Worm (Caenorhabditis elegans) whole organism, late embryonic: Measurements from ENCODE around the gene hdl-2.

ENCODE experiments used
- K02D7.2 ChIP-seq: sonication (generic microtip); optimal IDR thresholded peaks from 2 replicates; lab custom pipeline; 2017; ENCODE audit warnings: mild to moderate bottlenecking, missing genetic modification characterization, missing compliant biosample characterization
- ama-1 ChIP-seq: fragments of 150-350 bp; optimal IDR thresholded peaks from 2 replicates; lab custom pipeline; 2014
- ceh-18 ChIP-seq: sonication (generic microtip); optimal IDR thresholded peaks from 2 replicates; lab custom pipeline; 2016; ENCODE audit warnings: missing genetic modification characterization, missing compliant biosample characterization
- ceh-19 ChIP-seq: fragments of 200-800 bp; sonication (Bioruptor generic); optimal IDR thresholded peaks from 2 replicates; lab custom pipeline; 2018; ENCODE audit warnings: mild to moderate bottlenecking, missing genetic modification characterization, missing compliant biosample characterization
- ceh-24 ChIP-seq: sonication (generic microtip); optimal IDR thresholded peaks from 2 replicates; lab custom pipeline; 2016; ENCODE audit warnings: mild to moderate bottlenecking, missing genetic modification characterization, missing compliant biosample characterization
- ceh-30 ChIP-seq: fragments of 150-350 bp; optimal IDR thresholded peaks from 2 replicates; lab custom pipeline; 2014; ENCODE audit warnings: missing biosample characterization, missing genetic modification characterization
- ceh-31 ChIP-seq: sonication (generic microtip); optimal IDR thresholded peaks from 2 replicates; lab custom pipeline; 2016; ENCODE audit warnings: missing genetic modification characterization, missing compliant biosample characterization
- ceh-34 ChIP-seq: sonication (generic microtip); optimal IDR thresholded peaks from 2 replicates; lab custom pipeline; 2016; ENCODE audit warnings: mild to moderate bottlenecking, missing genetic modification characterization, missing compliant biosample characterization
- ceh-48 ChIP-seq: sonication (generic microtip); optimal IDR thresholded peaks from 2 replicates; lab custom pipeline; 2016; ENCODE audit warnings: missing genetic modification characterization, inconsistent platforms, missing compliant biosample characterization
- fax-1 ChIP-seq: sonication (generic microtip); optimal IDR thresholded peaks from 2 replicates; lab custom pipeline; 2016; ENCODE audit warnings: missing genotype, missing genetic modification characterization, missing compliant biosample characterization
- fkh-10 ChIP-seq: fragments of 150-350 bp; optimal IDR thresholded peaks from 2 replicates; lab custom pipeline; 2014; ENCODE audit warnings: missing biosample characterization, missing genetic modification reagents, missing genetic modification characterization
- hlh-30 ChIP-seq: sonication (generic microtip); optimal IDR thresholded peaks from 2 replicates; lab custom pipeline; 2017; ENCODE audit warnings: antibody characterized with exemption, missing genetic modification characterization, missing compliant biosample characterization; ENCODE audit not compliant: insufficient read depth
- hlh-8 ChIP-seq: sonication (generic microtip); optimal IDR thresholded peaks from 2 replicates; lab custom pipeline; 2016; ENCODE audit warnings: missing genotype, missing genetic modification characterization, missing compliant biosample characterization
- mec-3 ChIP-seq: sonication (generic microtip); optimal IDR thresholded peaks from 2 replicates; lab custom pipeline; 2016; ENCODE audit warnings: borderline replicate concordance, missing genetic modification characterization, missing compliant biosample characterization
- nfya-1 ChIP-seq: sonication (generic microtip); optimal IDR thresholded peaks from 2 replicates; lab custom pipeline; 2017; ENCODE audit warnings: missing genetic modification characterization, mild to moderate bottlenecking, missing compliant biosample characterization, antibody characterized with exemption, moderate library complexity
- nhr-11 ChIP-seq: fragments of 150-350 bp; optimal IDR thresholded peaks from 2 replicates; lab custom pipeline; 2014; ENCODE audit warnings: missing biosample characterization, missing genetic modification characterization
- pag-3 ChIP-seq: sonication (generic microtip); optimal IDR thresholded peaks from 2 replicates; lab custom pipeline; 2016; ENCODE audit warnings: missing compliant biosample characterization, missing genetic modification characterization, borderline replicate concordance
- pat-9 ChIP-seq: fragments of 200-800 bp; sonication (Bioruptor generic); optimal IDR thresholded peaks from 2 replicates; lab custom pipeline; 2018; ENCODE audit warnings: mild to moderate bottlenecking, missing genetic modification characterization, moderate library complexity, missing compliant biosample characterization
- pha-2 ChIP-seq: sonication (generic microtip); optimal IDR thresholded peaks from 2 replicates; lab custom pipeline; 2017; ENCODE audit warnings: mild to moderate bottlenecking, missing genetic modification characterization, missing compliant biosample characterization
- pros-1 ChIP-seq: fragments of 150-350 bp; optimal IDR thresholded peaks from 2 replicates; lab custom pipeline; 2014; ENCODE audit warnings: missing biosample characterization, missing genetic modification reagents, missing genetic modification characterization
- ref-2 ChIP-seq: sonication (generic microtip); optimal IDR thresholded peaks from 2 replicates; lab custom pipeline; 2016; ENCODE audit warnings: missing genetic modification characterization, missing compliant biosample characterization
- sdc-2 ChIP-seq: sonication (generic microtip); optimal IDR thresholded peaks from 2 replicates; lab custom pipeline; 2016; ENCODE audit warnings: missing genotype, missing genetic modification characterization, missing compliant biosample characterization
- sox-2 ChIP-seq: fragments of 200-800 bp; sonication (Bioruptor generic); IDR thresholded peaks from 2 replicates; pipeline ENCODE4 v1.3.6; 2022; ENCODE audit warnings: missing genetic modification reagents, missing genetic modification characterization, missing compliant biosample characterization
- unc-3 ChIP-seq, 2 experiments: fragments of 200-800 bp in 1 of 2; sonication (Bioruptor generic) in 1 of 2; sonication (generic microtip) in 1 of 2; conservative IDR thresholded peaks in 1 of 2; optimal IDR thresholded peaks in 1 of 2; 2 replicates each; pipeline versions ENCODE4 v1.3.6 to Lab custom; 2016 to 2022; ENCODE audit warnings: missing compliant biosample characterization in 2 of 2, missing genetic modification characterization in 2 of 2, missing genetic modification reagents in 1 of 2
- unc-42 ChIP-seq: sonication (generic microtip); optimal IDR thresholded peaks from 2 replicates; lab custom pipeline; 2016; ENCODE audit warnings: missing genotype, missing genetic modification characterization, missing compliant biosample characterization
- unc-55 ChIP-seq: sonication (generic microtip); optimal IDR thresholded peaks from 2 replicates; lab custom pipeline; 2017; ENCODE audit warnings: missing biosample characterization, missing genetic modification reagents, missing genetic modification characterization

Gene hdl-2

ce11 chrIV:8920284-8920806 lies 46.4 kb downstream of the hdl-2 start:
- TF ChIP-seq hlh-30 (tag; lab: Kevin White, UChicago): no peak
- no peak for TF ChIP-seq unc-55
- TF ChIP-seq fax-1: no peak
- TF ChIP-seq pros-1 (tag; lab: Kevin White, UChicago): no peak
- TF ChIP-seq hlh-8 (tag; lab: Kevin White, UChicago): no peak
- no peak for TF ChIP-seq nhr-11
- peak; percentile 45 for TF ChIP-seq nfya-1 (tag; lab: Kevin White, UChicago)
- no peak for TF ChIP-seq sox-2
- TF ChIP-seq K02D7.2 (tag; lab: Kevin White, UChicago): no peak
- TF ChIP-seq pha-2 (tag; lab: Kevin White, UChicago): no peak
- no peak for TF ChIP-seq unc-3 (GFP tag; conservative IDR thresholded peaks at IDR 0.05; lab: Robert Waterston, UW)
- no peak for TF ChIP-seq unc-3 (tag; optimal IDR thresholded peaks at IDR 0.05; lab: Kevin White, UChicago)
- TF ChIP-seq unc-42: peak; percentile 75
- no peak for TF ChIP-seq ceh-19 (GFP tag; lab: Kevin White, UChicago)
- peak; percentile 20 for TF ChIP-seq ceh-18 (tag; lab: Kevin White, UChicago)

- TF ChIP-seq ceh-31 (tag; lab: Kevin White, UChicago): no peak
- peak; percentile 4 for TF ChIP-seq unc-42
These were observed 47.2 kb downstream of the hdl-2 start for ce11 chrIV:8921166-8921565.

DNA sequence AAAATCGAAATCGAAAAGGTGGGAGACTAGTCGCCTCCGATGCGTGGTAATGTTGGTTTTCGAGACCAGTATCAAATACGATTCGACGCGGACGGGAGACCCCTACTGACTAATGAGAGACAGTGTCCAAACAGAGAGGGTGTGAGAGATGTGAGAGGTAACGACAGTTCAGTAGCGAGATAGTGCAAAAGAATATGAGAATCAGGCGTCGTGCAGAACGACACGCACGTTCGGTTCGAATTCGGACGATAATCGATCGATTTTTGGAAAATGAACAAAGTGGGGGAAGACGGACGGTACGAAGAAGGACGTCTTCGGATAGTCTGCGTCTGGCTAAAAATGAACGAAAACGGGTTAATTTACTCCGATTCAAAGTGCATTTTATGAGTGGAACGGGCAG lies 48.0 kb downstream of the hdl-2 start, which contains the start of gene D1046.16:
Gene D1046.16, plus strand, starts transcription at position 195 of the 400 bp plus-strand sequence.
- TF ChIP-seq ref-2 (tag; lab: Kevin White, UChicago): peak; percentile 31
- no peak for TF ChIP-seq ceh-24
- peak; percentile 20 for TF ChIP-seq ceh-31 (tag; lab: Kevin White, UChicago)

- no peak for TF ChIP-seq ama-1 (lab: Kevin White, UChicago)
- TF ChIP-seq pag-3 (tag; lab: Kevin White, UChicago): no peak
- no peak for TF ChIP-seq mec-3 (tag; lab: Kevin White, UChicago)
- no peak for TF ChIP-seq ceh-34 (tag; lab: Kevin White, UChicago)
- no peak for TF ChIP-seq ceh-30 (tag; lab: Kevin White, UChicago)
- no peak for TF ChIP-seq sdc-2 (tag; lab: Kevin White, UChicago)
- TF ChIP-seq fkh-10 (GFP tag; lab: Kevin White, UChicago): no peak
These were observed 49.4 kb downstream of the hdl-2 start for ce11 chrIV:8923381-8923780.

- TF ChIP-seq hlh-8 (tag; lab: Kevin White, UChicago): peak; percentile 61
- TF ChIP-seq ceh-18 (tag; lab: Kevin White, UChicago): no peak
These were observed 50.2 kb downstream of the hdl-2 start for ce11 chrIV:8924126-8924525.

DNA sequence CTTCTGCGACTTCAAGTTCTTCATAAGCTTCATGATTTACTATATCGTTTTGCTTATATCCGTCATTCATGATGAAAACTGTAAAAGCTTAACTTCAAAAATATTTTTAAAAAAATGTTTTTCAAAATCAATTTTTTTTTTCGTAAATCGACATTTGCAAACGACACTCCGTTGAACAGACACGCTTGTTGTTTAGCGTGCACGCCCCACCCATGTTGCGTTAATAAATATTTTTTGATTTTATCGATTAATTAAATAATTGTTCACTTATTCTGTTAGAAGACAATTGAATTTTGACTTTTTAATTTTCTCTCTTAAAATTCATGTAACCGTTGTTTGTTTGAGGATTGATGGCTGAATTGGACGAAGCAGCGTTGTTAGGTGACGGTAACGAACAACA lies 52.0 kb downstream of the hdl-2 start, which contains the start of the genes D1046.2 and cfim-2:
Gene D1046.2, minus strand, starts transcription at position 78 of the 400 bp plus-strand sequence.
Gene cfim-2, plus strand, starts transcription at position 335 of the 400 bp plus-strand sequence.
- peak; percentile 7 for TF ChIP-seq unc-42
- no peak for TF ChIP-seq ceh-18 (tag; lab: Kevin White, UChicago)
- peak; percentile 53 for TF ChIP-seq ceh-48 (tag; lab: Kevin White, UChicago)

ce11 chrIV:8926511-8926910 lies 52.6 kb downstream of the hdl-2 start:
- TF ChIP-seq pat-9 (tag; lab: Kevin White, UChicago): no peak
